Worm (Caenorhabditis elegans) whole organism, L1 larva: Measurements from ENCODE around the gene Y17D7C.6.

Source experiments
- C04F5.9 ChIP-seq: sonication (generic microtip); optimal IDR thresholded peaks from 2 replicates; lab custom pipeline; 2016; ENCODE audit warnings: missing genetic modification characterization, missing compliant biosample characterization
- C16A3.4 ChIP-seq: fragments of 150-350 bp; optimal IDR thresholded peaks from 2 replicates; lab custom pipeline; 2014; ENCODE audit warnings: missing biosample characterization, missing genetic modification characterization
- F16B12.6 ChIP-seq: fragments of 150-350 bp; optimal IDR thresholded peaks from 2 replicates; lab custom pipeline; 2014; ENCODE audit warnings: missing biosample characterization, missing genetic modification characterization
- Y116A8C.19 ChIP-seq: sonication (generic microtip); optimal IDR thresholded peaks from 2 replicates; lab custom pipeline; 2016; ENCODE audit warnings: missing compliant biosample characterization, missing genetic modification characterization, borderline replicate concordance
- aha-1 ChIP-seq: fragments of 150-350 bp; optimal IDR thresholded peaks from 2 replicates; lab custom pipeline; 2014; ENCODE audit warnings: missing biosample characterization, missing genetic modification characterization
- aly-2 ChIP-seq: fragments of 150-350 bp; optimal IDR thresholded peaks from 2 replicates; lab custom pipeline; 2014; ENCODE audit warnings: missing biosample characterization, missing genetic modification characterization
- blmp-1 ChIP-seq: fragments of 150-350 bp; optimal IDR thresholded peaks from 2 replicates; lab custom pipeline; 2014; ENCODE audit warnings: missing biosample characterization, missing genetic modification characterization
- ceh-88 ChIP-seq: fragments of 200-800 bp; sonication (Bioruptor generic); IDR thresholded peaks from 2 replicates; pipeline ENCODE4 v1.3.6; 2022; ENCODE audit warnings: missing genetic modification characterization, missing compliant biosample characterization
- ceh-90 ChIP-seq: sonication (generic microtip); optimal IDR thresholded peaks from 2 replicates; lab custom pipeline; 2016; ENCODE audit warnings: missing genetic modification characterization, missing compliant biosample characterization
- ces-1 ChIP-seq: fragments of 150-350 bp; optimal IDR thresholded peaks from 2 replicates; lab custom pipeline; 2014; ENCODE audit warnings: missing biosample characterization, missing genetic modification reagents, missing genetic modification characterization
- dpl-1 ChIP-seq, 3 experiments: fragments of 150-350 bp in 2 of 3; sonication (generic microtip) in 1 of 3; optimal IDR thresholded peaks; 2 replicates each; lab custom pipeline; 2014 to 2017; ENCODE audit warnings: missing biosample characterization in 3 of 3, missing genetic modification characterization in 3 of 3, missing genetic modification reagents in 3 of 3
- dsc-1 ChIP-seq: sonication (generic microtip); optimal IDR thresholded peaks from 2 replicates; lab custom pipeline; 2016; ENCODE audit warnings: mild to moderate bottlenecking, missing genetic modification characterization, missing compliant biosample characterization
- efl-1 ChIP-seq, 4 experiments: fragments of 150-350 bp; optimal IDR thresholded peaks in 3 of 4; peaks in 1 of 4; 1 replicate in 1 of 4; 2 replicates in 3 of 4; lab custom pipeline; 2014; ENCODE audit warnings: missing biosample characterization in 2 of 4, missing genetic modification characterization in 2 of 4, missing genetic modification reagents in 2 of 4
- egl-13 ChIP-seq: sonication (generic microtip); optimal IDR thresholded peaks from 2 replicates; lab custom pipeline; 2016; ENCODE audit warnings: missing genotype, missing genetic modification reagents, missing genetic modification characterization, missing compliant biosample characterization
- egl-27 ChIP-seq, 2 experiments: fragments of 150-350 bp in 1 of 2; sonication (generic microtip); optimal IDR thresholded peaks; 3 replicates each; lab custom pipeline; 2017 to 2018; ENCODE audit warnings: missing biosample characterization in 2 of 2, missing genetic modification characterization in 2 of 2, missing genetic modification reagents in 2 of 2
- elt-2 ChIP-seq: sonication (generic microtip); optimal IDR thresholded peaks from 2 replicates; lab custom pipeline; 2016; ENCODE audit warnings: missing genetic modification characterization, mild to moderate bottlenecking, inconsistent platforms, missing compliant biosample characterization, missing genetic modification reagents
- elt-3 ChIP-seq, 6 experiments: fragments of 150-350 bp in 1 of 6; sonication (generic microtip); optimal IDR thresholded peaks; 2 replicates each; lab custom pipeline; 2017 to 2018; ENCODE audit warnings: missing biosample characterization in 6 of 6, missing genetic modification characterization in 6 of 6, inconsistent platforms in 1 of 6
- fkh-10 ChIP-seq: sonication (generic microtip); optimal IDR thresholded peaks from 2 replicates; lab custom pipeline; 2017; ENCODE audit warnings: missing biosample characterization, missing genetic modification reagents, missing genetic modification characterization
- fkh-4 ChIP-seq: sonication (generic microtip); optimal IDR thresholded peaks from 2 replicates; lab custom pipeline; 2016; ENCODE audit warnings: missing compliant biosample characterization, missing genetic modification characterization, borderline replicate concordance
- fos-1 ChIP-seq: fragments of 150-350 bp; optimal IDR thresholded peaks from 2 replicates; lab custom pipeline; 2014; ENCODE audit warnings: missing biosample characterization, missing genetic modification characterization
- grh-1 ChIP-seq: fragments of 200-800 bp; sonication (Bioruptor generic); IDR thresholded peaks from 2 replicates; pipeline ENCODE4 v1.3.6; 2022; ENCODE audit warnings: missing genetic modification reagents, missing genetic modification characterization, missing compliant biosample characterization
- hlh-4 ChIP-seq: sonication (generic microtip); optimal IDR thresholded peaks from 2 replicates; lab custom pipeline; 2016; ENCODE audit warnings: mild to moderate bottlenecking, missing genetic modification characterization, missing compliant biosample characterization
- jun-1 ChIP-seq: fragments of 150-350 bp; optimal IDR thresholded peaks from 2 replicates; lab custom pipeline; 2014; ENCODE audit warnings: missing biosample characterization, missing genetic modification reagents, missing genetic modification characterization
- lin-35 ChIP-seq, 2 experiments: fragments of 150-350 bp; optimal IDR thresholded peaks; 2 replicates each; lab custom pipeline; 2014; ENCODE audit warnings: missing biosample characterization in 2 of 2, missing genetic modification characterization in 2 of 2, missing genetic modification reagents in 2 of 2
- lsy-2 ChIP-seq, 2 experiments: fragments of 150-350 bp; optimal IDR thresholded peaks; 2 replicates each; lab custom pipeline; 2014; ENCODE audit warnings: missing biosample characterization in 2 of 2, missing genetic modification characterization in 2 of 2
- mef-2 ChIP-seq: fragments of 150-350 bp; optimal IDR thresholded peaks from 2 replicates; lab custom pipeline; 2014; ENCODE audit warnings: missing biosample characterization, missing genetic modification characterization
- nhr-19 ChIP-seq: fragments of 200-800 bp; sonication (Bioruptor generic); conservative IDR thresholded peaks from 2 replicates; pipeline ENCODE4 v1.3.6; 2022; ENCODE audit warnings: missing genetic modification characterization, missing compliant biosample characterization
- nhr-237 ChIP-seq: fragments of 150-350 bp; optimal IDR thresholded peaks from 2 replicates; lab custom pipeline; 2014; ENCODE audit warnings: missing biosample characterization, missing genetic modification characterization
- nhr-28 ChIP-seq: fragments of 150-350 bp; optimal IDR thresholded peaks from 2 replicates; lab custom pipeline; 2014; ENCODE audit warnings: missing biosample characterization, missing genetic modification characterization
- nhr-71 ChIP-seq: sonication (generic microtip); optimal IDR thresholded peaks from 2 replicates; lab custom pipeline; 2016; ENCODE audit warnings: mild to moderate bottlenecking, missing genetic modification characterization, moderate library complexity, missing compliant biosample characterization
- nhr-84 ChIP-seq: sonication (generic microtip); optimal IDR thresholded peaks from 2 replicates; lab custom pipeline; 2017; ENCODE audit warnings: missing biosample characterization, missing genetic modification characterization
- nhr-90 ChIP-seq: sonication (generic microtip); optimal IDR thresholded peaks from 2 replicates; lab custom pipeline; 2016; ENCODE audit warnings: mild to moderate bottlenecking, missing genetic modification characterization, missing compliant biosample characterization; ENCODE audit not compliant: poor library complexity
- pax-3 ChIP-seq: fragments of 200-800 bp; sonication (Bioruptor generic); optimal IDR thresholded peaks from 2 replicates; lab custom pipeline; 2018; ENCODE audit warnings: mild to moderate bottlenecking, missing genetic modification characterization, moderate library complexity, missing compliant biosample characterization
- rnt-1 ChIP-seq: sonication (generic microtip); optimal IDR thresholded peaks from 2 replicates; lab custom pipeline; 2016; ENCODE audit warnings: mild to moderate bottlenecking, missing genetic modification characterization, moderate library complexity, missing compliant biosample characterization
- skn-1 ChIP-seq: fragments of 150-350 bp; optimal IDR thresholded peaks from 2 replicates; lab custom pipeline; 2014; ENCODE audit warnings: missing biosample characterization, missing genetic modification characterization
- snu-23 ChIP-seq: sonication (generic microtip); optimal IDR thresholded peaks from 2 replicates; lab custom pipeline; 2016; ENCODE audit warnings: missing genetic modification characterization, missing compliant biosample characterization
- tbx-2 ChIP-seq: sonication (generic microtip); optimal IDR thresholded peaks from 2 replicates; lab custom pipeline; 2016; ENCODE audit warnings: missing genetic modification characterization, missing compliant biosample characterization
- tlp-1 ChIP-seq: fragments of 150-350 bp; optimal IDR thresholded peaks from 2 replicates; lab custom pipeline; 2014; ENCODE audit warnings: missing biosample characterization, missing genetic modification characterization
- unc-30 ChIP-seq: sonication (generic microtip); optimal IDR thresholded peaks from 2 replicates; lab custom pipeline; 2017; ENCODE audit warnings: missing biosample characterization, missing genetic modification characterization
- vab-15 ChIP-seq: sonication (generic microtip); optimal IDR thresholded peaks from 2 replicates; lab custom pipeline; 2017; ENCODE audit warnings: missing genotype, mild to moderate bottlenecking, missing genetic modification characterization, missing compliant biosample characterization
- zip-4 ChIP-seq: fragments of 200-800 bp; sonication (Bioruptor generic); optimal IDR thresholded peaks from 2 replicates; lab custom pipeline; 2018; ENCODE audit warnings: mild to moderate bottlenecking, missing genetic modification characterization, moderate library complexity, missing compliant biosample characterization
- ztf-4 ChIP-seq: fragments of 150-350 bp; optimal IDR thresholded peaks from 2 replicates; lab custom pipeline; 2014; ENCODE audit warnings: missing biosample characterization, missing genetic modification characterization

Gene Y17D7C.6

DNA sequence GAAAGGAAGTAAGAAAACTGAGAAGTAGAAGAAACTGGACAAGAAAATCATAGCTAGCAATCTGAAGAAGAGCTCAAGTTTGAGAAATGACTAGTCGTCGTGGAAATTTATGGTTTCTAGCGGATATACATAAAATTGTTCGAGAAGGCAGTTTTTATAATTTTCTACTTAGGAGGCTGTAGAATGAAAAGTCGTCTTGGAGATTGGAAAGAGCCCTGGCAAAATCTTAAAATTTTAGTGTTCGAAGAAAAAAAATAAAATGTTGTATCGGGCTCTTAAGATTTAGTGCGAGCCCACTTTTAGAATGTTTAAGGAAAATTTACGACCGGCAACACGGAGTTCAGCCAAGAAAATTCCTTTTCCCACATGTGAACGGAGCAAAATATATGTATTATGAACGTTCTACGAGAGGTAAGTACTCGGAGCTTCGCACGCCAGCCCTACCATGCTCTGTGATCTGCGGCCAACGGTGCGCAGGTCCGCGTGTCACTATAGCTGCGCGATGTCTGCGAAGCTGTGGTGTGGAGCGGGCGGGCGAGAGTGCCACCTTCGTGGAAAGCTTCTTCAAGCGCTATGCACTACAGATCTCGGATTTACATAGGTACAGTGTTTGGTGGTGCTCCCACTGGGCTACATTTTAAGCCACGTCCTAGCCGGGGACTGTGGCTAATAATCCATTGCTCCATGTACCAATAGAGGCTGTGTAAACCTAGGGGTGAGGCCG lies 37.5 kb downstream of the Y17D7C.6 start, which contains the start of gene clec-251:
Gene clec-251 (minus strand): TSS at position 51 of the 724 bp plus-strand sequence.
- no peak for TF ChIP-seq nhr-90 (tag; lab: Kevin White, UChicago)
- TF ChIP-seq ztf-4, result no peak
- TF ChIP-seq tbx-2 (tag; lab: Kevin White, UChicago), result no peak
- TF ChIP-seq C04F5.9 (tag; lab: Kevin White, UChicago), result no peak
- no peak for TF ChIP-seq pax-3 (tag; lab: Kevin White, UChicago)
- TF ChIP-seq aha-1 (tag; lab: Kevin White, UChicago), result no peak
- no peak for TF ChIP-seq egl-13
- TF ChIP-seq snu-23, result no peak
- no peak for TF ChIP-seq aly-2 (tag; lab: Kevin White, UChicago)
- TF ChIP-seq rnt-1 (tag; lab: Kevin White, UChicago), result no peak
- no peak for TF ChIP-seq egl-27 (tag; optimal IDR thresholded peaks at IDR 0.05; lab: Kevin White, UChicago)
- TF ChIP-seq nhr-71 (tag; lab: Kevin White, UChicago), result no peak
- TF ChIP-seq skn-1, result no peak
- TF ChIP-seq F16B12.6 (tag; lab: Kevin White, UChicago), result no peak
- no peak for TF ChIP-seq ces-1 (GFP tag; lab: Kevin White, UChicago)
- TF ChIP-seq fkh-10 (GFP tag; lab: Kevin White, UChicago), result no peak
- no peak for TF ChIP-seq vab-15 (tag; lab: Kevin White, UChicago)
- no peak for TF ChIP-seq jun-1 (tag; lab: Kevin White, UChicago)
- no peak for TF ChIP-seq lin-35 (GFP tag; optimal IDR thresholded peaks at IDR 0.05; lab: Kevin White, UChicago)

DNA sequence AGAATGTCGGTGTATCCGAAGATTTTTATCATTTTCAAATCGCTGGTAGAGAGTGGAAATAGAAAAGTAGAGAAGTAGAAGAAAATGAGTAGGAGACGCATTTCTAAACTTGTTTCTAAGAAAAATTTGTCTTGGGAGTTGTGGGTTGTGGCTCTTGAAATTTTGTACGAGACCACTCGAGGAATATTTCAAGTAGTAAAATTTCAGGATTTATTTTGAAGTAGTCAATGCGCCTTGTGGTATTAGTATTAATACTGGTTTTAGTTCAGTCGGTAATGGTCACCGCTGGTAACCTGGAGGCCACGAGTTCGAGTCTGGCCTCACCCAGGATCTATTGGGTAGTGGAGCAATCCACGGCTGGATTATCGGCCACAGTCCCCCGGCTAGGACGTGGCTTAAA lies 39.1 kb downstream of the Y17D7C.6 start, which contains the start of gene clec-252:
Gene clec-252 (minus strand): TSS at position 101 of the 400 bp plus-strand sequence.
- no peak for TF ChIP-seq mef-2

DNA sequence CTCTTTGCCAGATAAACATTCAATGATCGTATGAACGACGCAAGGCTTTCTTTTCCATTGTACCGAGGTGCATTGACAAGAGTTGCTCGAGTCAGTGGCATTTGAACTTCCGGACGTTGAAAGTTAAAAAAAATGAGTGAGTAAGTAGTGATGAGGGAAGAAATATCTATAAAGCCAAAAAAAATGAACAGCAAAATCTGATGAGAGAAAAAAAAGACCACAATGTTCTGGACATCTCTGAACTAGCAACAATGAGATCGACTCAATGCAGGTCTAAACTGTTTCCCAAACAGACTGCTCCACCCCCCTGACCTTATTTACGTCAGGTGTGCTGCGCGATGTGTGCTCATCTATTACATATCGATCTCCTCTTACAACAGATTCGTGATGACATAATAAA lies 40.8 kb downstream of the Y17D7C.6 start, which contains the start of the genes F11D11.21 and F11D11.12:
Gene F11D11.21 (minus strand): TSS at position 101 of the 400 bp plus-strand sequence.
Gene F11D11.12 (minus strand): TSS at position 238 of the 400 bp plus-strand sequence.
- TF ChIP-seq lsy-2 (tag; optimal IDR thresholded peaks at IDR 0.05; lab: Kevin White, UChicago) (no peak), ces-1 (GFP tag; lab: Kevin White, UChicago) (no peak), snu-23 (no peak), hlh-4 (tag; lab: Kevin White, UChicago) (no peak), C16A3.4 (tag; lab: Kevin White, UChicago) (no peak), ceh-90 (tag; lab: Kevin White, UChicago) (no peak), grh-1 (no peak), nhr-237 (tag; lab: Kevin White, UChicago) (no peak), aly-2 (tag; lab: Kevin White, UChicago) (no peak), dsc-1 (tag; lab: Kevin White, UChicago) (no peak), rnt-1 (tag; lab: Kevin White, UChicago) (no peak), pax-3 (tag; lab: Kevin White, UChicago) (no peak), nhr-19 (GFP tag; lab: Robert Waterston, UW) (no peak), vab-15 (tag; lab: Kevin White, UChicago) (no peak), nhr-90 (tag; lab: Kevin White, UChicago) (no peak), tlp-1 (tag; lab: Kevin White, UChicago) (no peak), elt-3 (tag; optimal IDR thresholded peaks at IDR 0.05; lab: Kevin White, UChicago) (no peak), ceh-88 (GFP tag; lab: Robert Waterston, UW) (no peak), dpl-1 (GFP tag; optimal IDR thresholded peaks at IDR 0.05; lab: Kevin White, UChicago) (no peak), efl-1 (optimal IDR thresholded peaks at IDR 0.05; lab: Kevin White, UChicago) (no peak), efl-1 (GFP tag; optimal IDR thresholded peaks at IDR 0.05 in 1 of 2; lab: Kevin White, UChicago) (no peak)

ce11 chrV:18753036-18753435 lies 43.4 kb downstream of the Y17D7C.6 start, which contains the start of gene F11D11.6:
TSS of gene F11D11.6 (minus strand) at chrV:18753136.
- TF ChIP-seq Y116A8C.19 (tag; lab: Kevin White, UChicago) (no peak), elt-3 (tag; optimal IDR thresholded peaks at IDR 0.05; lab: Kevin White, UChicago) (no peak), grh-1 (no peak), efl-1 (optimal IDR thresholded peaks at IDR 0.05; lab: Kevin White, UChicago) (no peak), efl-1 (GFP tag; optimal IDR thresholded peaks at IDR 0.05 in 1 of 2; lab: Kevin White, UChicago) (no peak), dsc-1 (tag; lab: Kevin White, UChicago) (no peak), tbx-2 (tag; lab: Kevin White, UChicago) (no peak), fkh-4 (tag; lab: Kevin White, UChicago) (no peak), unc-30 (tag; lab: Kevin White, UChicago) (no peak), elt-2 (no peak), zip-4 (GFP tag; lab: Kevin White, UChicago) (no peak), ces-1 (GFP tag; lab: Kevin White, UChicago) (no peak), nhr-84 (no peak), C16A3.4 (tag; lab: Kevin White, UChicago) (no peak), nhr-28 (tag; lab: Kevin White, UChicago) (no peak), fos-1 (tag; lab: Kevin White, UChicago) (no peak), blmp-1 (tag; lab: Kevin White, UChicago) (no peak)
